Fruit fly (Drosophila melanogaster) whole organism, wandering third instar larva: ENCODE data around the gene sif.

Experiments
- Abd-B ChIP-seq: fragments of >200 bp; optimal IDR thresholded peaks from 2 replicates; lab custom pipeline; 2017; ENCODE audit warnings: missing biosample characterization, missing genetic modification characterization
- CG32264 ChIP-seq: fragments of 200-800 bp; sonication (Bioruptor generic); optimal IDR thresholded peaks from 2 replicates; lab custom pipeline; 2016; ENCODE audit warnings: missing biosample characterization, missing genetic modification characterization
- CG9705 ChIP-seq: fragments of 200-800 bp; sonication (Bioruptor generic); optimal IDR thresholded peaks from 2 replicates; lab custom pipeline; 2018; ENCODE audit warnings: missing biosample characterization, mild to moderate bottlenecking, missing genetic modification characterization
- CrebA ChIP-seq: fragments of 200-800 bp; sonication (Bioruptor generic); optimal IDR thresholded peaks from 2 replicates; lab custom pipeline; 2016; ENCODE audit warnings: missing biosample characterization, mild to moderate bottlenecking, missing genetic modification characterization, borderline replicate concordance
- Dfd ChIP-seq: fragments of >200 bp; optimal IDR thresholded peaks from 2 replicates; lab custom pipeline; 2017; ENCODE audit warnings: missing biosample characterization, missing genetic modification characterization
- Dif ChIP-seq: fragments of 200-275, 200-300 bp; sonication (Bioruptor generic); optimal IDR thresholded peaks from 2 replicates; lab custom pipeline; 2018; ENCODE audit warnings: missing biosample characterization, missing genetic modification characterization; ENCODE audit not compliant: partially characterized antibody
- GATAd ChIP-seq: sonication (Bioruptor generic); optimal IDR thresholded peaks from 2 replicates; lab custom pipeline; 2016; ENCODE audit warnings: missing biosample characterization, missing genetic modification characterization
- HLH106 ChIP-seq: fragments of 200-800 bp; optimal IDR thresholded peaks from 3 replicates; lab custom pipeline; 2019; ENCODE audit warnings: missing biosample characterization, mild to moderate bottlenecking, missing genetic modification characterization, moderate library complexity
- Hnf4 ChIP-seq: fragments of 200-800 bp; sonication (Bioruptor generic); optimal IDR thresholded peaks from 2 replicates; lab custom pipeline; 2016; ENCODE audit warnings: missing biosample characterization, mild to moderate bottlenecking, missing genetic modification characterization
- Hr78 ChIP-seq: fragments of >200 bp; optimal IDR thresholded peaks from 2 replicates; lab custom pipeline; 2017; ENCODE audit warnings: missing biosample characterization, missing genetic modification characterization
- Hr83 ChIP-seq: fragments of 200-300 bp; sonication (Bioruptor generic); optimal IDR thresholded peaks from 2 replicates; lab custom pipeline; 2016; ENCODE audit warnings: missing biosample characterization, mild to moderate bottlenecking, missing genetic modification characterization, moderate library complexity; ENCODE audit not compliant: poor library complexity, severe bottlenecking
- Jra ChIP-seq: sonication (Bioruptor generic); optimal IDR thresholded peaks from 2 replicates; lab custom pipeline; 2016; ENCODE audit warnings: missing biosample characterization, missing genetic modification characterization
- Mio ChIP-seq: sonication (Bioruptor generic); optimal IDR thresholded peaks from 2 replicates; lab custom pipeline; 2016; ENCODE audit warnings: missing biosample characterization, missing genetic modification characterization
- Myc ChIP-seq: fragments of >200 bp; optimal IDR thresholded peaks from 2 replicates; lab custom pipeline; 2017
- N ChIP-seq: fragments of >200 bp; optimal IDR thresholded peaks from 2 replicates; lab custom pipeline; 2018; ENCODE audit warnings: missing biosample characterization, missing external identifiers, missing genetic modification characterization
- OdsH ChIP-seq: fragments of 200-800 bp; sonication (Bioruptor generic); optimal IDR thresholded peaks from 2 replicates; lab custom pipeline; 2016; ENCODE audit warnings: missing biosample characterization, mild to moderate bottlenecking, missing genetic modification characterization
- Rel ChIP-seq, 2 experiments: fragments of 200-800 bp; sonication (Bioruptor generic) in 1 of 2; optimal IDR thresholded peaks; 2 replicates in 1 of 2; 3 replicates in 1 of 2; lab custom pipeline; 2016 to 2019; ENCODE audit warnings: mild to moderate bottlenecking in 2 of 2, missing biosample characterization in 2 of 2, missing genetic modification characterization in 2 of 2, moderate library complexity in 1 of 2
- Sp1 ChIP-seq: fragments of 200-800 bp; sonication (Bioruptor generic); optimal IDR thresholded peaks from 3 replicates; lab custom pipeline; 2019; ENCODE audit warnings: missing biosample characterization, mild to moderate bottlenecking, missing genetic modification characterization, moderate library complexity
- Vsx2 ChIP-seq: fragments of 200-300, 225-300 bp; sonication (Bioruptor generic); optimal IDR thresholded peaks from 2 replicates; lab custom pipeline; 2018; ENCODE audit warnings: missing biosample characterization, missing genetic modification characterization; ENCODE audit not compliant: partially characterized antibody
- br ChIP-seq: fragments of 200-800 bp; sonication (Bioruptor generic); optimal IDR thresholded peaks from 2 replicates; lab custom pipeline; 2016; ENCODE audit warnings: missing biosample characterization, missing genetic modification characterization
- brk ChIP-seq: fragments of 200-800 bp; sonication (Bioruptor generic); optimal IDR thresholded peaks from 2 replicates; lab custom pipeline; 2016; ENCODE audit warnings: missing biosample characterization, mild to moderate bottlenecking, missing genetic modification characterization
- dl ChIP-seq, 2 experiments: fragments of 175-275, 200-275 bp in 1 of 2; fragments of 200-275 bp in 1 of 2; sonication (Bioruptor generic); optimal IDR thresholded peaks; lab custom pipeline; 2018; ENCODE audit warnings: mild to moderate bottlenecking in 2 of 2, missing biosample characterization in 2 of 2, missing genetic modification characterization in 2 of 2, moderate library complexity in 2 of 2; ENCODE audit not compliant: partially characterized antibody in 2 of 2, insufficient read depth in 1 of 2
- dmrt93B ChIP-seq: fragments of 200-800 bp; sonication (Bioruptor generic); optimal IDR thresholded peaks from 2 replicates; lab custom pipeline; 2018; ENCODE audit warnings: missing biosample characterization, mild to moderate bottlenecking, missing genetic modification characterization
- dsf ChIP-seq: sonication (Bioruptor generic); optimal IDR thresholded peaks from 2 replicates; lab custom pipeline; 2016; ENCODE audit warnings: missing biosample characterization, missing genetic modification characterization, borderline replicate concordance
- ey ChIP-seq: fragments of 200-800 bp; sonication (Bioruptor generic); optimal IDR thresholded peaks from 2 replicates; lab custom pipeline; 2016; ENCODE audit warnings: missing biosample characterization, missing genetic modification characterization
- foxo ChIP-seq, 2 experiments: fragments of 200-800 bp; sonication (Bioruptor generic); optimal IDR thresholded peaks; 2 replicates in 1 of 2; 3 replicates in 1 of 2; lab custom pipeline; 2016 to 2017; ENCODE audit warnings: missing biosample characterization in 2 of 2, missing genetic modification characterization in 2 of 2
- fru ChIP-seq: fragments of 200-800 bp; sonication (Bioruptor generic); optimal IDR thresholded peaks from 3 replicates; lab custom pipeline; 2016; ENCODE audit warnings: missing biosample characterization, mild to moderate bottlenecking, missing genetic modification characterization
- h ChIP-seq: fragments of 200-800 bp; sonication (Bioruptor generic); optimal IDR thresholded peaks from 3 replicates; lab custom pipeline; 2016; ENCODE audit warnings: missing biosample characterization, mild to moderate bottlenecking, missing genetic modification characterization
- jim ChIP-seq: fragments of 175-275, 200-325 bp; sonication (Bioruptor generic); optimal IDR thresholded peaks from 2 replicates; lab custom pipeline; 2016; ENCODE audit warnings: missing biosample characterization, mild to moderate bottlenecking, missing genetic modification characterization
- lola ChIP-seq: fragments of >200 bp; optimal IDR thresholded peaks from 2 replicates; lab custom pipeline; 2017; ENCODE audit warnings: missing biosample characterization, missing genetic modification characterization
- pan ChIP-seq: fragments of >200 bp; optimal IDR thresholded peaks from 2 replicates; lab custom pipeline; 2017
- psq ChIP-seq: fragments of 200-800 bp; sonication (Bioruptor generic); optimal IDR thresholded peaks from 3 replicates; lab custom pipeline; 2017; ENCODE audit warnings: missing biosample characterization, mild to moderate bottlenecking, missing genetic modification characterization, moderate library complexity
- rgr ChIP-seq: fragments of 200-800 bp; sonication (Bioruptor generic); optimal IDR thresholded peaks from 3 replicates; lab custom pipeline; 2016; ENCODE audit warnings: missing biosample characterization, mild to moderate bottlenecking, missing genetic modification characterization
- sage ChIP-seq: fragments of 200-800 bp; sonication (Bioruptor generic); optimal IDR thresholded peaks from 2 replicates; lab custom pipeline; 2016; ENCODE audit warnings: missing biosample characterization, mild to moderate bottlenecking, missing genetic modification characterization
- sv ChIP-seq: fragments of 200-800 bp; sonication (Bioruptor generic); optimal IDR thresholded peaks from 3 replicates; lab custom pipeline; 2016; ENCODE audit warnings: missing biosample characterization, missing genetic modification characterization
- tai ChIP-seq: sonication (Bioruptor generic); optimal IDR thresholded peaks from 2 replicates; lab custom pipeline; 2016; ENCODE audit warnings: missing biosample characterization, missing genetic modification characterization
- usp ChIP-seq: fragments of >200 bp; optimal IDR thresholded peaks from 2 replicates; lab custom pipeline; 2017; ENCODE audit warnings: missing biosample characterization, missing genetic modification characterization
- woc ChIP-seq: sonication (Bioruptor generic); optimal IDR thresholded peaks from 2 replicates; lab custom pipeline; 2016; ENCODE audit warnings: missing biosample characterization, mild to moderate bottlenecking, missing genetic modification characterization

Gene sif

DNA sequence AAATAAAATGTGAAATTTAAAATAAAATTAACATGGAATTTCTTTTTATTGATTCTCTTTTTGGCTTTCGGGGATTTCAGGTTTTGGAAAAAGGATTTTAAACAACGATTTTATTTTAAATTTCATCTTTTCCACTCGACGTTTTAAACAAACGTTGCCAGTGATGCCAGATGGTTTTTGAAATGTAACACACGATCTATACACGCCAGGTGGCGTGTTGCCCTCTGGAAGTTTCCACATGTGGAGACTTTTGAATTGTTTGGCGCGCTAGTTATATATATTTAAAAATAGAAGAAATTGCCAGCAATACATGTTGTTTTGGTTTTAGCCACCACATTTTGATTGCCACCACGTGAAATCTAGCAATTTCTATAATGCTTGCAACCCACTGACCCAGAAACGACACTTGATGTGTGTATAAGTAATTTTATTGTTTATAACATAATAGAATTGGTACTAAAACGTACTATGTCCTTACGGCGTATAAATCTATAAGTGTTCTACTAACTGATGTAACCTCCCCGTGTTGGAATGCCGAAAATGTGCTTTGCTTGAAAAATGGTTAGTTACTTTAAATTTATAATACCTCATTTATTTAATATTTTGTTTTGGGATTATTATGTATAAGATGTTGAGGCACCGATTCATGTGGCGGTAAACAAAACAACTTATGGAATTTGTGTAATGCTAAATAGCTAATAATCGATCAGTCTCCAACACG is 92.1 kb downstream of the sif start:
- TF ChIP-seq foxo (GFP tag; optimal IDR thresholded peaks at IDR 0.05; lab: Kevin White, UChicago) (no peak), Hr83 (GFP tag; lab: Kevin White, UChicago) (no peak), N (GFP tag; lab: Kevin White, UChicago) (no peak), Myc (lab: Kevin White, UChicago) (peak; percentile 84), jim (GFP tag; lab: Kevin White, UChicago) (no peak), Dif (GFP tag; lab: Kevin White, UChicago) (no peak), pan (no peak), usp (GFP tag; lab: Kevin White, UChicago) (no peak), br (GFP tag; lab: Kevin White, UChicago) (no peak), dmrt93B (GFP tag; lab: Kevin White, UChicago) (no peak), brk (GFP tag; lab: Kevin White, UChicago) (no peak), Jra (GFP tag; lab: Kevin White, UChicago) (no peak), Mio (GFP tag; lab: Kevin White, UChicago) (no peak), sage (GFP tag; lab: Kevin White, UChicago) (peak; percentile 26), CG9705 (GFP tag; lab: Kevin White, UChicago) (no peak), psq (GFP tag; lab: Kevin White, UChicago) (no peak), CrebA (GFP tag; lab: Kevin White, UChicago) (no peak)

DNA sequence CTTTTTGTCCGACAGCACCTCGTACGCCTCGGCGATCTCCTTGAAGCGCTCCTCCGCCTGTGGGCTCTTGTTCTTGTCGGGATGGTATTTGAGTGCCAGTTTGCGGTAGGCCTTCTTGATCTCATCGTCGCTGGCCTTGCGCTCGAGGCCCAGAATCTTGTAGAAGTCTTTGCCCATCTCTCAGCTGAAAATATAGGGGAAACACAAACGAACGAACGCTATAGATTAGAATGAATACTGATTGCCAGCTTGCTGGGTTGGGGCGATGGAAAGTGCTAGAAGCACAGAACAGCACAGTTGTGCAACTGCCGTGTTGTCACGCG is 93.7 kb downstream of the sif start:
- TF ChIP-seq HLH106 (tag; lab: Kevin White, UChicago) (no peak), Rel (GFP tag; optimal IDR thresholded peaks at IDR 0.05; lab: Kevin White, UChicago) (no peak), Rel (tag; optimal IDR thresholded peaks at IDR 0.05; lab: Kevin White, UChicago) (peak; percentile 97), Myc (lab: Kevin White, UChicago) (no peak), jim (GFP tag; lab: Kevin White, UChicago) (no peak), foxo (GFP tag; optimal IDR thresholded peaks at IDR 0.05; lab: Kevin White, UChicago) (no peak), fru (no peak), sv (no peak), Vsx2 (GFP tag; lab: Kevin White, UChicago) (no peak)

DNA sequence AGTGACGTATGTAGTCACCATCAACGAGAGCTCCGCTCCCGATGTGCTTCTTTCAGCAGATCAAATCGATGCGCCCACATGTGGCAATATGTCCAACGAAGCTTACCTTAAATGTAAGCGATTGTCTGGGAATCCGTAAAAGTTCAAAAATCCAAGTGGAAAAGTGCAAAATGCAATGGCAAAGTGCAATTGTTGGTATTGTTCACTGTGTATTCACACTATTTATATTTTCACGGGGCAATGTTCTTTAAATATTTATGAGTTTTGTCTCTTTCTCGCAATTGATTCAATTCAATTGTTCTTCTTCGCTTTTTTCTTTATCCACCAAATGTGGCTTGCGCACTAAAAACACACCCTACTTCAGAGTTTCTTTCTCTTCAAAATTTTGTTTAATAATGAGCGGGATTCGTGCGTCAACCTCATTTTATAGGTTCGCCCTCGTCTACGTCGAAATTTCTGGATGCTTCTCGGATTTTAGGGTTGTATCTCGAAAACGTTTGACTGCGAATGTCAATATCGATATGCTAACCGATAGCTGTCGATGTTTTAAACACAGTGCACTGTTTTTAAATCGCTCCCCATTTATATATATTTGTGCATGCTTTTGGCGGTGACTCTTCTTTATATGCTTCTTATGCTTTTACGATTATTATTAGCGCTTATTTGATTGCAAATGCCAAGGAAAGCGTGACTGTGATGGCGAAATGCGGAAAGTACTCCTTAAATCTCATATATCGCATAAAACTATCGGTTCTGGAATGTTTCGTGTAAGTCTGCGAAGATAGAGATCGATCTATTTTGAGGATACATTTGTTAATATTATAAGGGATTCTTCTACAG is 94.2 kb downstream of the sif start, which contains the start of gene DnaJ-1:
Gene DnaJ-1 (minus strand): TSS at position 450 of the 840 bp plus-strand sequence.
- TF ChIP-seq N (GFP tag; lab: Kevin White, UChicago) (no peak), GATAd (GFP tag; lab: Kevin White, UChicago) (no peak), Hr78 (GFP tag; lab: Kevin White, UChicago) (no peak), br (GFP tag; lab: Kevin White, UChicago) (peak; percentile 12), CG32264 (GFP tag; lab: Kevin White, UChicago) (peak; percentile 10), fru (peak; percentile 23), Mio (GFP tag; lab: Kevin White, UChicago) (no peak), tai (GFP tag; lab: Kevin White, UChicago) (no peak), Myc (lab: Kevin White, UChicago) (no peak), dsf (GFP tag; lab: Kevin White, UChicago) (no peak), Hnf4 (no peak), ey (GFP tag; lab: Kevin White, UChicago) (no peak), HLH106 (tag; lab: Kevin White, UChicago) (peak; percentile 8), foxo (GFP tag; optimal IDR thresholded peaks at IDR 0.05; lab: Kevin White, UChicago) (peak in 1 of 2 experiments; percentile 37), dmrt93B (GFP tag; lab: Kevin White, UChicago) (no peak), Vsx2 (GFP tag; lab: Kevin White, UChicago) (no peak), Dif (GFP tag; lab: Kevin White, UChicago) (no peak), dl (GFP tag; optimal IDR thresholded peaks at IDR 0.05; lab: Kevin White, UChicago; ENCODE audit: insufficient read depth in 1 of 2, partially characterized antibody in 2 of 2) (no peak), Rel (GFP tag; optimal IDR thresholded peaks at IDR 0.05; lab: Kevin White, UChicago) (no peak), Rel (tag; optimal IDR thresholded peaks at IDR 0.05; lab: Kevin White, UChicago) (no peak), CG9705 (GFP tag; lab: Kevin White, UChicago) (no peak), Sp1 (GFP tag; lab: Kevin White, UChicago) (peak; percentile 79), usp (GFP tag; lab: Kevin White, UChicago) (no peak), Dfd (no peak), Abd-B (no peak), brk (GFP tag; lab: Kevin White, UChicago) (no peak), jim (GFP tag; lab: Kevin White, UChicago) (no peak), lola (no peak), Hr83 (GFP tag; lab: Kevin White, UChicago) (peak; percentile 72), pan (no peak), h (GFP tag; lab: Kevin White, UChicago) (peak; percentile 44), OdsH (GFP tag; lab: Kevin White, UChicago) (peak; percentile 18), CrebA (GFP tag; lab: Kevin White, UChicago) (no peak), sv (no peak), woc (GFP tag; lab: Kevin White, UChicago) (peak; percentile 61), sage (GFP tag; lab: Kevin White, UChicago) (no peak), Jra (GFP tag; lab: Kevin White, UChicago) (peak; percentile 27), psq (GFP tag; lab: Kevin White, UChicago) (no peak), rgr (GFP tag; lab: Kevin White, UChicago) (peak; percentile 51)
